Fruit fly (Drosophila melanogaster) whole organism: ENCODE results near the gene CG7632.

Experiments
- CG8478 ChIP-seq: fragments of >200 bp; optimal IDR thresholded peaks from 2 replicates; lab custom pipeline; 2018; ENCODE audit warnings: inconsistent platforms
- Dll ChIP-seq: fragments of >200 bp; optimal IDR thresholded peaks from 2 replicates; lab custom pipeline; 2017
- EcR ChIP-seq, 2 experiments: fragments of >200 bp; optimal IDR thresholded peaks; 2 replicates each; lab custom pipeline; 2017; ENCODE audit warnings: missing biosample characterization in 2 of 2, missing genetic modification characterization in 2 of 2, missing genetic modification reagents in 2 of 2
- pan ChIP-seq: fragments of >200 bp; optimal IDR thresholded peaks from 2 replicates; lab custom pipeline; 2017
- psq ChIP-seq: fragments of >200 bp; optimal IDR thresholded peaks from 2 replicates; lab custom pipeline; 2017
- usp ChIP-seq: fragments of >200 bp; optimal IDR thresholded peaks from 2 replicates; lab custom pipeline; 2017; ENCODE audit warnings: missing biosample characterization, missing genetic modification characterization, mixed read lengths

The CG7632 gene

DNA sequence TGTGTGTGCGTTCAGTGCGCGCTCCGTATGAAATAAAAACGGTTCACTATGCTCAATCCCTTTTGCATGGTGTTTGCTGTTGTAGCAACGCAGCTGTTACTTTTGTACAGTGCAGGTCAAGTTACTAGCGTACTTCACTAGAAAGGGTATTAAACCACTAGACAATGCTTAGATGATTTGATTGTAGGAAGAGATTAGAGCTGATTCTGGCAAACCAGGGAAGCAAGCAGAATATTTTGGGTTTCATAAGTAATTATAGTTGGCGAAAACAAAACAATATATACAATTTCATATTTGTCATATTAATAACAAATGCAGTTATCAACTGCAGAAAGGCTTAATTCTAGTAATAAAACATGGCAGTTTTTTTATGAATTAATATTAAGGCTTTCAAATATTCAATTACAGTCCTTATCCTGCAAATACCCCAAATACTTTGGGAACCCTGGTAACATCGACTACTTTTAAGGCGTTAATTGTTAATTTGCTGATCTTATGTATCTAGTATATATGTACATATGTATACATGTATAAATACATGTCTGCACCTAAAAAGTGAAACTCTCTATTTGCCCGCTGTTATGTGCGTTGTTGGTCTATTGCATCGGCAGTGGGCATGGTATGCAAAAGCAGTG, 42.8 kb downstream of the CG7632 start:
- TF ChIP-seq pan (lab: Kevin White, UChicago) (no peak), usp (GFP tag; lab: Kevin White, UChicago) (no peak), EcR (GFP tag; optimal IDR thresholded peaks at IDR 0.05; lab: Kevin White, UChicago) (no peak), CG8478 (lab: Kevin White, UChicago) (no peak), Dll (no peak), psq (no peak)

DNA sequence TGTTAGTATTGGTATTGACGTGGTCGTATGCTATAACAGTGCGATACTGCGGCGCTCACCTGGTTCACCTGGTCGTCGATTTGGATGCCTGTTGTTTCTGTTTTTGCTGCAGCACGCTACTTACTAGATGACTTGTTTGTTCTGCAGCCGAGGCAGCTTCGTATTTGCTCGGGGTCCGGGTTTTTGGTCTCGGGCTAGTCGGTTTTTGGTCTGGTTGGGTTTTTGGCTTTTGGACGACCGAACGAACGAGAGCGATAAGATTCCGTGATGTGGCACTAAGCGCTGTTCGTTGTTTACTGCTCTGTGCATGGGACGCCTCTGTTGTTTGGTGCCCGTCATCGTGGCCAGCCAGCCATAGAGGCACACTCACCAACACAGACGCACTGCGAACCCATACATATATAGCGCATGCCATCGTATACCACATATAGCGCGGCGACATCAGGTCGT, 44.5 kb downstream of the CG7632 start, which contains the start of gene ebd2:
Gene ebd2, minus strand, starts transcription at position 306 of the 450 bp plus-strand sequence.
- no peak for TF ChIP-seq EcR (GFP tag; optimal IDR thresholded peaks at IDR 0.05; lab: Kevin White, UChicago)
- no peak for TF ChIP-seq CG8478 (lab: Kevin White, UChicago)
- no peak for TF ChIP-seq psq
- no peak for TF ChIP-seq Dll
- no peak for TF ChIP-seq pan (lab: Kevin White, UChicago)
- no peak for TF ChIP-seq usp (GFP tag; lab: Kevin White, UChicago)
